Worm (Caenorhabditis elegans) whole organism, L4/young adult: ENCODE results near the gene unc-69.

Source experiments
- W03F9.2 ChIP-seq: fragments of 150-350 bp; optimal IDR thresholded peaks from 2 replicates; lab custom pipeline; 2014; ENCODE audit warnings: missing biosample characterization, missing genetic modification characterization
- dao-5 ChIP-seq: sonication (generic microtip); optimal IDR thresholded peaks from 2 replicates; lab custom pipeline; 2016; ENCODE audit warnings: missing genotype, missing genetic modification characterization, moderate library complexity, missing compliant biosample characterization
- him-1 ChIP-seq: sonication (generic microtip); optimal IDR thresholded peaks from 2 replicates; lab custom pipeline; 2016; ENCODE audit warnings: missing genotype, missing genetic modification reagents, missing genetic modification characterization, missing compliant biosample characterization

The unc-69 gene

DNA sequence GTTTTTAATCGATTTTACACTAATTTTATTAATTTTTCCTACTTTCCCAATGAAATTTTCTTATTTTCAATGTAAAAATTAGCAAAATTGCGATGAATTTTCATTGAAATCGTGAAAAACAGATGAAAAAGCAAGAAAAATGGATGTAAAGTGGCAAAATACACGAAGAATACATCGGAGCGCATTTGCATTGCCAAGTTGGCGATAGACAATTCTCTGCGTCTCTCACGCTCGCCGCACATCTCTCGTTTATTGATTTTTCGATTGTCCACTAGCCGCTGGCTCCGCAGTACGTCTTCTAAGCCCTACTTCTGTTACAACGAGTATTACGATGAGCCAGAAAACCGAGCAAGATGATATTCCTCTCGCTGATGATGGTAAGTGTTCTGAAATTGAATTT lies at the start of gene unc-69:
TSS of gene unc-69 (plus strand) at position 185 of the 400 bp plus-strand sequence.
- TF ChIP-seq dao-5 (tag; lab: Kevin White, UChicago) (no peak), W03F9.2 (peak; percentile 67), him-1 (no peak)

DNA sequence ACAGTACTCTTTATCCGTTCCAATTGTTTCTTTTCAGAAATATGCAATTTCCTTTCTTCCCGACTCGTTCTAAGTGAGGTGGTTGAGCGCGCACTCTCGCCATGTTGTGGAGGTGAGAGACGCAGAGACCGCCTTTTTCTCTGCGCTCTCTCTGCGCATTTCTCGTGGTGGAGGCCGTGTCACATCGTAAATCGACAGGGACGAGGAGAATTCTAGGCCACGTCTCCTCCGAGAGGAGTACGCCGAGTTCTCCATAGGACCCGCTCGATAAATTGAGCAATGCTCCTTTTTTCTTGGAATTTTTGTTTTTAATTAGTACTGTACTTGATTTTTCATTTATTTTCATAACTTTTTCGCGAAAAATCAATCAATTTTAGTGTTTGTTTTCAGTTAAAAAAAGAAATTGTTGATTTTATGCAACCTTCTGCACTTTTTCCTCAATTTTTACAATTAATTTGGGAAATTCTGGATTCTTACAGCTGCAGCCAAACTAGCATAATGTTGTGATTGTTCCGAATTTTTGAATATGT lies 47.9 kb upstream of the unc-69 start, which contains the start of gene cnk-1:
TSS of gene cnk-1 (plus strand) at position 480 of the 530 bp plus-strand sequence.
- TF ChIP-seq dao-5 (tag; lab: Kevin White, UChicago) (no peak), him-1 (peak; percentile 32)

DNA sequence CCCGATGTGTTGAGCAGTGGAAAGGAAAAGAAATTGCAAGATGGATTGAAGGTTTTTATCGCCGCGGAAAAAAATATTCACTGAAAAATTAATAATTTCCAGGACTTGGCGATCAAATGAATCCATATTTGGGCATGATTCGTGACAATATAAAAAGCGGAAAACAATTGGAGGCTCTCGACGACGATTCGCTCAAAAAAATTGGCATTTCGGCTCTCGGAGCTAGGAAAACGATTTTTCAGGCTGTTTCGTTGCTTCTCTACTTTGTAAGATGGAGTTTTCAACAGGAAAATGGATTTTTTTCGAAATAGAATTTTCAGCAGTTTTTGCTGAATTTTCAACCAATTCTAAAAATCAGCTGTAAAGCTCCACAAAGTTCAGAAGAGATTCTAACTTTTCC lies 46.9 kb upstream of the unc-69 start:
- TF ChIP-seq him-1 (no peak), W03F9.2 (no peak), dao-5 (tag; lab: Kevin White, UChicago) (no peak)

DNA sequence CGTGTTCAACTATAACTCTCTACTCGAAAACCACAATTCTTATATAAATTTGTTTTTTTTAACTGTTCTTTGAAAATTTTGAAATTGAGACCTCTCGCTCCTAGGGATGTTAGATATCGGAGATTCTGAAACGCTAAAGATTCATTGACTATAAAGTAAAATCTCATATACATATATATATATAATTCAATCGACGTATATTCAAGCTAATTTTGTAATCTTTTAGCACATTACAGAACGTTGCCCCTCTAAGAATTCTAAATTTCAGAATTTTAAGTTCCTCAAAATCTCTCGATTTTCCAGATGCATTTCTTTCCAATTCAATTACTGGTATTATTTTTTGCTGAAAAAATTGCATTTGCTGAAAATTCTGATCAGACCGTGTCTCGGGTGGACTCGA lies 39.9 kb upstream of the unc-69 start, which contains the start of gene pad-2:
TSS of gene pad-2 (plus strand) at position 301 of the 400 bp plus-strand sequence.
- TF ChIP-seq him-1 (no peak), W03F9.2 (no peak), dao-5 (tag; lab: Kevin White, UChicago) (no peak)

DNA sequence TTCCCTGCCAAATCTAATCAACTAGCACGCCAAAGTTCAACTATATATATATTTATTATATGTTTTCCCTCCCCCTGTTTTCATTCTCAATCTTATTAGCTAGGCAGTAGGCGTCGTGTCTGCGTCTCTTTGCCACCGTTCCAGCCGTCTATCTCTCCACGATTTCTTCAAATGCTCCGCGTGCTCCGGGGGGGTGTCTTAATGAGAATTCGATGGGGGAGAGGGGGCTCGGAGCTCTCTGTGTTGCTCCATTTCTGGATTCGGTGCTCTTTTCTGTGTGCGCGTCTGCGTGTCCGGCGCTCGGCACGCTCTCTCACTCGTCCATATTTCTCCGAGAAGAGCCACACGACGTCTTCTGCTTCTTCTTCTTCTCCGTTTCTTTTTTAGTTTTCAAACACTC lies 34.5 kb upstream of the unc-69 start:
- TF ChIP-seq dao-5 (tag; lab: Kevin White, UChicago) (no peak), him-1 (peak; percentile 78), W03F9.2 (no peak)

DNA sequence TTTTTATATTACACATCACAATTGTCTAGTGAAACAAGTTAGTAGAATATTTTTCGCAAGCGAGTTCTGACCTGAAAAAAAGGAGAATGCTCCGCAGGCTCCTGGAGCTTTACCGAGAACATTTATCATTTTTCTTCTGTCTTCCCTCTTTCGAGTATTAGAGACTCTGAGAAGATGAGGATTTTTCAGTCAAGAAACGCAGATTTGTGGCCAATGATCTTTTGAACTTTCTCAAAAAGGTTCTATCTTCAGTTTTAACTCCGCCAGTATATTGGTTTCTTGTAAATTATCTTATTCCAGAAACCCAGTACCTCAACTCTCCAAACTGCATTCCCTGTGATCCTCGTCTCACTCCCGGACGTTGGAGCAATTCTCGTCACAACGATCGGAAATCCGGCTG lies 33.1 kb upstream of the unc-69 start, which contains the start of gene K10G9.2:
TSS of gene K10G9.2 (plus strand) at position 301 of the 400 bp plus-strand sequence.
- no peak for TF ChIP-seq W03F9.2
- no peak for TF ChIP-seq him-1
- TF ChIP-seq dao-5 (tag; lab: Kevin White, UChicago) = no peak

ce11 chrIII:10289790-10290189 lies 28.9 kb upstream of the unc-69 start:
- TF ChIP-seq W03F9.2 = no peak
- TF ChIP-seq dao-5 (tag; lab: Kevin White, UChicago) = no peak
- TF ChIP-seq him-1 = no peak

DNA sequence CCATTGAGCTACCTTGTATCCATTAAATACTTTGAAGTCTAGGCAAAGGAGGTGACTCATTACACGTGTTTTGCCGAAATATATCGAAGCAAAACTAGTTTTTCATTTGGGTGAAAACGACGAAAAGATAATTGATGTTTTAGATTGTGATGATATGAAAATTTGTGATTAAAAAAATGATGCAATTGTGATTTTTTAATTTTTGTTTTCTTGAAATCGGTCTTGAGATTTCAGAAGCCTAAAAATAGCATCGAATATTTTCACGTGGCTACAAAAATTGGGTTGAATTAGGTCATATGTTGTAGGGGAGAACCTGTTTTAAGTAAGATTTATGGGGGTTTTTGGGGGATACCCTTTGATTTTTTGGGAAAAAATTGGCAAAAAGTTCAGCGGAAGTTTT lies 28.2 kb upstream of the unc-69 start:
- TF ChIP-seq W03F9.2 = no peak
- no peak for TF ChIP-seq him-1
- no peak for TF ChIP-seq dao-5 (tag; lab: Kevin White, UChicago)

DNA sequence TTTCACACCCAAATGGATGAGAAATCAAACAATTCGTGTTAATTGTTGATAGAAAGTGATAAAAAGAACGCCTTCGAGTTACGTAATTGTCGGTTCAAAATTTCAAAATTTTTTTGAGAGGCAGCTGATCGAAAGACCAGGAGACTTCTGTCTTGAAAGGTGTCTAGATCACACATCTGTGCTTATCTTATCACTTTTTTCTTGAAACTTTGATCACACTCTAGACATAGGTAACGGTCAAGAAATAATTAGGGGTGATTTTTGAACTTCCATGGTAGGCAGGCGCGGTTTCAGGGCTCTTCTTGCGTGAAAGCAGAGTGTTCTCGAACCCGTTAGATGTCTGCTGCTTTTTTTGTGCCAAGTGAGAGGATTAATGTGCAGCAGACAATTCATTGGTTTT lies 25.4 kb upstream of the unc-69 start:
- TF ChIP-seq dao-5 (tag; lab: Kevin White, UChicago) (no peak), him-1 (no peak), W03F9.2 (no peak)

DNA sequence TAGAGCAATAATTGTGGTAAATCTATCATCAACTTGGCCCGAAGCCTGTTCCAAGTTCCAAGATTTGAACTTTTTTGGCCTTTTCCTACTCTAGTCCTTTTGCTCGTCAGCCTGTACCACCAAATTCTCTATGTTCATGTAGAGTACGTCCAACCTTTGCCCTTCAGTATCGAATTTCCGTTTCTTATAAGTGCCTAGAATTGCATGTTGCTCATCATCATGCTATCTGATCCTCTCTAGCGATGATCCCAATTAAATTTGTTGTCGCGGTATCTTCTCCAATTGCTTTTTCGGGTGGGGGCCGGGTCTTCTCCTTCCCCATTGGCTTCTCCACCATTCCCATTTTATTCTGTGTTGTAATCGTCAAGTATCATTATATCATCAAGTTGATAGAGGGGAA lies 24.8 kb upstream of the unc-69 start:
- no peak for TF ChIP-seq W03F9.2
- TF ChIP-seq dao-5 (tag; lab: Kevin White, UChicago) = no peak
- TF ChIP-seq him-1 = no peak

DNA sequence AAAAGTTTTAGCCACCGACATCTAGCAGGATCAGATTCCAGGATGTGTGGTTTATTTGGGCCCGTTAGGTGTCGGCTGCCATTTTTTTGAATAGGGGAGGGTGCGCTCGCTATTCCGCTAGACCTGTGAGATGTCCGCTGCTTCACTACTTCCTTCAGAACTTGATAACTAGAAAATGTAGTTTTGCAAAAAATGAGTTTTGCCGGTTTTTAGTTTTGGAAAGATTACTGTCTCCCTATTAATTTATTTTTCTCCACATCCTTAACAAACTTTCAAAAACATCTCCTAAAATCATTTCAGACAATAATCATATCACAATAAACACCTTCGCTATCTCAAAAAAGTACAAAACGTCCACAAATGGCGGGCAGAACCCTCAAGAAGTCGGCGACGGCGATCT lies 23.9 kb upstream of the unc-69 start, which contains the start of gene vglu-2:
TSS of gene vglu-2 (plus strand) at position 301 of the 400 bp plus-strand sequence.
- TF ChIP-seq W03F9.2 (no peak), him-1 (no peak), dao-5 (tag; lab: Kevin White, UChicago) (no peak)

ce11 chrIII:10296904-10297303 lies 21.8 kb upstream of the unc-69 start:
- TF ChIP-seq dao-5 (tag; lab: Kevin White, UChicago) (no peak), him-1 (no peak), W03F9.2 (no peak)

- TF ChIP-seq W03F9.2 = no peak
Measured at ce11 chrIII:10300078-10300477, 18.7 kb upstream of the unc-69 start, which contains the start of gene vglu-3. Gene vglu-3, plus strand, starts transcription at chrIII:10300378.

ce11 chrIII:10305295-10305694 lies 13.4 kb upstream of the unc-69 start:
- no peak for TF ChIP-seq him-1
- TF ChIP-seq W03F9.2 = no peak
- no peak for TF ChIP-seq dao-5 (tag; lab: Kevin White, UChicago)

ce11 chrIII:10306049-10306448 lies 12.7 kb upstream of the unc-69 start, which contains the start of gene T07A5.1:
Gene T07A5.1, minus strand, starts transcription at chrIII:10306197.
- TF ChIP-seq him-1 (no peak), W03F9.2 (no peak), dao-5 (tag; lab: Kevin White, UChicago) (no peak)

DNA sequence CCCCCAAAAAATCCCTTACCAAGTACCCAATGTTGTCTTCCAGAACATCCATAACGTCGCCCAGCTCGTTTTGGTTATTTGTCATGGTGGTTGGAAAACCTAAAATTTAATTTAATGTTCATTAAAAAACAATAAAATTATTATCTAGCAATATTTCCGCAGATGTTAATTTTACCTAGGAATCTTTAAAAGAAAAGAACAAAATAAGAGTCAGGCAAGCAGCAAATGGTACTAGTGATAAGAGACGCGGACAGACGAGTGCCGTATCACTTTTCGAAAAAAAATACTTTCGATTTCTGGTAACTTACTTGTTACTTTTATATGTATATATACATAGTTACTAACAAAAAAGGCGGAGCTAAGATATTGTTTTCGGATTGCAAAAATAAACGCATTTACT lies 7.7 kb upstream of the unc-69 start, which contains the start of gene T07A5.7:
TSS of gene T07A5.7 (minus strand) at position 101 of the 400 bp plus-strand sequence.
- no peak for TF ChIP-seq W03F9.2
- TF ChIP-seq dao-5 (tag; lab: Kevin White, UChicago) = no peak
- TF ChIP-seq him-1 = no peak
